Worm (Caenorhabditis elegans): ENCODE data around the gene chil-10.

The chil-10 gene

DNA sequence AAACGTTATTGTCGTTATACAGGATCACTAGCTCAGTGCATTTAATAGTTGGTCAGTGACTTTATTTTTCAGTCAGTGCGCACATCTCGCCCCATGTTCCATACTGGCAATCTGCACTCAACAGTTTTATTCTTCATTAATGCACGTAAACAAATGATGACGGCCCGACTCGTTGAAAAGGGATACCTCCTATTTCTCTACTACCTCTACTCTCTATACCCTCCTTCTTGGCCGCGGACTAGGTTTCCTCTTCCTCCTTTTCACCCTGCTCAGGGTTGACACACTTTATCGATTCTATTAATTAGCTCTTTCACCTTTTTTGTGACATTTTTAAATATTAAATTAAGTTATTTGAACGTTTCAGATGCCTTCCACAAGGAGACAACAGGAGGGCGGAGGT is 42.2 kb upstream of the chil-10 start, which contains the start of gene sel-12 (continued):
- TF ChIP-seq odd-2 (tag; optimal IDR thresholded peaks at IDR 0.05) (no peak), ceh-2 (tag; optimal IDR thresholded peaks at IDR 0.05) (peak; percentile 63), npax-4 (tag; optimal IDR thresholded peaks at IDR 0.05) (no peak), unc-3 (GFP tag; conservative IDR thresholded peaks at IDR 0.05) (no peak), unc-3 (tag; optimal IDR thresholded peaks at IDR 0.05) (no peak), ztf-16 (tag; optimal IDR thresholded peaks at IDR 0.05) (no peak), ahr-1 (tag; optimal IDR thresholded peaks at IDR 0.05) (no peak), che-1 (tag; optimal IDR thresholded peaks at IDR 0.05) (no peak), unc-42 (tag; optimal IDR thresholded peaks at IDR 0.05) (peak; percentile 27), ama-1 (optimal IDR thresholded peaks at IDR 0.05) (no peak), pag-3 (tag; optimal IDR thresholded peaks at IDR 0.05; ENCODE audit: borderline replicate concordance) (no peak), pqm-1 (tag; optimal IDR thresholded peaks at IDR 0.05) (no peak), F13H6.1 (tag; optimal IDR thresholded peaks at IDR 0.05) (no peak), ceh-45 (GFP tag; IDR thresholded peaks at IDR 0.05) (no peak), elt-2 (tag; optimal IDR thresholded peaks at IDR 0.05) (no peak), gmeb-2 (tag; optimal IDR thresholded peaks at IDR 0.05) (no peak), sox-2 (GFP tag; IDR thresholded peaks at IDR 0.05) (no peak), ttx-3 (tag; optimal IDR thresholded peaks at IDR 0.05) (no peak), unc-86 (tag; optimal IDR thresholded peaks at IDR 0.05) (no peak), madf-2 (tag; optimal IDR thresholded peaks at IDR 0.05) (no peak), K02D7.2 (tag; optimal IDR thresholded peaks at IDR 0.05) (no peak), hlh-30 (tag; optimal IDR thresholded peaks at IDR 0.05; ENCODE audit: insufficient read depth) (no peak), C08G9.2 (tag; optimal IDR thresholded peaks at IDR 0.05) (peak; percentile 38), ceh-48 (tag; optimal IDR thresholded peaks at IDR 0.05) (peak; percentile 34), ceh-30 (tag; optimal IDR thresholded peaks at IDR 0.05) (no peak), pros-1 (tag; optimal IDR thresholded peaks at IDR 0.05) (no peak), T23F11.4 (GFP tag; optimal IDR thresholded peaks at IDR 0.05) (no peak), fkh-6 (tag; optimal IDR thresholded peaks at IDR 0.05) (no peak), ceh-14 (tag; optimal IDR thresholded peaks at IDR 0.05) (no peak), C38D4.7 (GFP tag; optimal IDR thresholded peaks at IDR 0.05) (no peak), ceh-22 (tag; optimal IDR thresholded peaks at IDR 0.05) (no peak), fax-1 (tag; optimal IDR thresholded peaks at IDR 0.05) (no peak), tbx-2 (tag; optimal IDR thresholded peaks at IDR 0.05) (peak; percentile 27), tbx-7 (tag; optimal IDR thresholded peaks at IDR 0.05) (no peak), hlh-8 (tag; optimal IDR thresholded peaks at IDR 0.05) (peak; percentile 31), ceh-18 (tag; optimal IDR thresholded peaks at IDR 0.05) (no peak), elt-4 (tag; optimal IDR thresholded peaks at IDR 0.05) (no peak), eyg-1 (tag; optimal IDR thresholded peaks at IDR 0.05) (no peak)

DNA sequence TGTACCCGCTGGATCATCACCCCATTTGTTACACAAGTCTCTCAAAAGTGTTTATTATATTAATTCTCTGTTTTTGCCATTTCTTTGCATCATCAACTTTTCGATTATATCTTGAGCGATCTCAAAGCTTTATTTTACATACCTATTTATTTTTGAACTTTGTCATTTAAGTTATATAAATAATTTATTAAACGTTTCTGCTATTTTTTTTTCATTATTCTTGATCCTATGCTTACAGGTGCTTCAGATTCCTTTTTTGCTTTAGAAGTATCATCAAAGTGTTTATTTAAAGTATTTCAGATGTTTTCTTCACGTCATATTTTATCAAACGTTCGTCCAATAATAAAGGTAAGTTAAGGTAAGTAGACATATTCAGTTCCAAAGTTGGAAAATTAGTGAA is 39.6 kb upstream of the chil-10 start, which contains the start of gene F35H12.5:
Gene F35H12.5, plus strand, starts transcription at position 301 of the 400 bp plus-strand sequence.
- TF ChIP-seq elt-2 (tag; optimal IDR thresholded peaks at IDR 0.05) (no peak), gmeb-2 (tag; optimal IDR thresholded peaks at IDR 0.05) (no peak), ama-1 (optimal IDR thresholded peaks at IDR 0.05) (no peak), ceh-45 (GFP tag; IDR thresholded peaks at IDR 0.05) (no peak), rnt-1 (tag; optimal IDR thresholded peaks at IDR 0.05) (no peak), ceh-2 (tag; optimal IDR thresholded peaks at IDR 0.05) (no peak), tbx-2 (tag; optimal IDR thresholded peaks at IDR 0.05) (no peak), fkh-10 (GFP tag; optimal IDR thresholded peaks at IDR 0.05) (no peak), unc-55 (GFP tag; optimal IDR thresholded peaks at IDR 0.05) (no peak), nhr-11 (tag; optimal IDR thresholded peaks at IDR 0.05) (no peak), ets-4 (tag; optimal IDR thresholded peaks at IDR 0.05) (no peak)

All from whole organism, late embryonic.